Worm (Caenorhabditis elegans) whole organism, L1 larva: Measurements from ENCODE around the gene F45D11.11.

Source experiments
- C34B4.2 ChIP-seq: sonication (generic microtip); optimal IDR thresholded peaks from 2 replicates; lab custom pipeline; 2017; ENCODE audit warnings: mild to moderate bottlenecking, missing genetic modification characterization, missing compliant biosample characterization
- ama-1 ChIP-seq: fragments of 150-350 bp; optimal IDR thresholded peaks from 2 replicates; lab custom pipeline; 2014
- lin-39 ChIP-seq: fragments of 150-350 bp; optimal IDR thresholded peaks from 2 replicates; lab custom pipeline; 2014; ENCODE audit warnings: missing biosample characterization, missing genetic modification reagents, missing genetic modification characterization
- mep-1 ChIP-seq: fragments of 150-350 bp; optimal IDR thresholded peaks from 2 replicates; lab custom pipeline; 2014; ENCODE audit warnings: missing biosample characterization, missing genetic modification characterization
- nhr-11 ChIP-seq: fragments of 150-350 bp; optimal IDR thresholded peaks from 2 replicates; lab custom pipeline; 2014; ENCODE audit warnings: missing biosample characterization, missing genetic modification characterization
- sptf-1 ChIP-seq: fragments of 150-350 bp; optimal IDR thresholded peaks from 2 replicates; lab custom pipeline; 2014; ENCODE audit warnings: missing biosample characterization, missing genetic modification characterization
- unc-62 ChIP-seq: fragments of 150-350 bp; optimal IDR thresholded peaks from 2 replicates; lab custom pipeline; 2014; ENCODE audit warnings: missing biosample characterization, missing genetic modification reagents, missing genetic modification characterization
- ztf-11 ChIP-seq, 2 experiments: sonication (generic microtip); optimal IDR thresholded peaks; 2 replicates each; lab custom pipeline; 2016 to 2017; ENCODE audit warnings: missing genetic modification characterization in 2 of 2, missing biosample characterization in 1 of 2, missing compliant biosample characterization in 1 of 2
- ztf-4 ChIP-seq: fragments of 150-350 bp; optimal IDR thresholded peaks from 2 replicates; lab custom pipeline; 2014; ENCODE audit warnings: missing biosample characterization, missing genetic modification characterization

ce11 chrII:1001351-1001750, 5.3 kb upstream of the F45D11.11 start, which contains the start of the genes fbxb-30 and F45D11.5:
- no peak for TF ChIP-seq C34B4.2 (tag; lab: Kevin White, UChicago)
- no peak for TF ChIP-seq nhr-11 (tag; lab: Kevin White, UChicago)
- TF ChIP-seq unc-62 (GFP tag; lab: Kevin White, UChicago) = no peak
- TF ChIP-seq sptf-1 (tag; lab: Kevin White, UChicago) = no peak
- TF ChIP-seq mep-1 (tag; lab: Kevin White, UChicago) = no peak
- no peak for TF ChIP-seq ama-1 (lab: Kevin White, UChicago)
- TF ChIP-seq lin-39 (tag; lab: Kevin White, UChicago) = no peak
- no peak for TF ChIP-seq ztf-11 (tag; optimal IDR thresholded peaks at IDR 0.05; lab: Kevin White, UChicago)
- no peak for TF ChIP-seq ztf-4
